Fruit fly (Drosophila melanogaster) whole organism, embryonic: ENCODE measurements around the gene esc.
A peak's percentile ranks its signal among the peaks of the same experiment; 100 is the strongest.

Experiments used
- Atf6 ChIP-seq: fragments of 200-800 bp; sonication (Bioruptor generic); IDR thresholded peaks from 2 replicates; pipeline ENCODE4 v1.3.6; 2022; ENCODE audit warnings: missing biosample characterization, missing genetic modification characterization
- Bgb ChIP-seq: fragments of 200-800 bp; sonication (Bioruptor generic); IDR thresholded peaks from 2 replicates; pipeline ENCODE4 v1.3.6; 2022; ENCODE audit warnings: missing biosample characterization, missing genetic modification characterization; ENCODE audit not compliant: partially characterized antibody
- CG10543 ChIP-seq: fragments of 200-800 bp; sonication (Bioruptor generic); optimal IDR thresholded peaks from 3 replicates; lab custom pipeline; 2017; ENCODE audit warnings: missing biosample characterization, mild to moderate bottlenecking, missing genetic modification characterization, moderate library complexity
- CG12071 ChIP-seq: fragments of 200-800 bp; sonication (Bioruptor generic); optimal IDR thresholded peaks from 3 replicates; lab custom pipeline; 2018; ENCODE audit warnings: missing biosample characterization, mild to moderate bottlenecking, missing genetic modification characterization
- CG12769 ChIP-seq: fragments of 200-800 bp; sonication (Bioruptor generic); optimal IDR thresholded peaks from 2 replicates; lab custom pipeline; 2019; ENCODE audit warnings: missing biosample characterization, mild to moderate bottlenecking, missing genetic modification characterization, moderate library complexity
- CG13287 ChIP-seq: fragments of 200-800 bp; sonication (Bioruptor generic); IDR thresholded peaks from 2 replicates; pipeline ENCODE4 v1.3.6; 2022; ENCODE audit warnings: missing biosample characterization, missing genetic modification characterization; ENCODE audit not compliant: partially characterized antibody
- CG13624 ChIP-seq: fragments of 200-800 bp; sonication (Bioruptor generic); optimal IDR thresholded peaks from 2 replicates; lab custom pipeline; 2016; ENCODE audit warnings: missing biosample characterization, missing genetic modification characterization
- CG13894 ChIP-seq: fragments of 200-800 bp; sonication (Bioruptor generic); optimal IDR thresholded peaks from 3 replicates; lab custom pipeline; 2018; ENCODE audit warnings: missing biosample characterization, mild to moderate bottlenecking, missing genetic modification characterization, moderate library complexity
- CG14014 ChIP-seq: fragments of 200-800 bp; sonication (Bioruptor generic); IDR thresholded peaks from 2 replicates; pipeline ENCODE4 v1.3.6; 2022; ENCODE audit warnings: missing biosample characterization, missing genetic modification characterization
- CG17359 ChIP-seq: fragments of 200-800 bp; sonication (Bioruptor generic); optimal IDR thresholded peaks from 3 replicates; lab custom pipeline; 2018; ENCODE audit warnings: missing biosample characterization, mild to moderate bottlenecking, missing genetic modification characterization, moderate library complexity
- CG2116 ChIP-seq: fragments of 200-800 bp; sonication (Bioruptor generic); optimal IDR thresholded peaks from 3 replicates; lab custom pipeline; 2018; ENCODE audit warnings: missing biosample characterization, mild to moderate bottlenecking, missing genetic modification characterization
- CG31224 ChIP-seq: fragments of 200-800 bp; sonication (Bioruptor generic); IDR thresholded peaks from 2 replicates; pipeline ENCODE4 v1.3.6; 2022; ENCODE audit warnings: missing biosample characterization, missing genetic modification characterization
- CG3163 ChIP-seq: fragments of 200-800 bp; sonication (Bioruptor generic); optimal IDR thresholded peaks from 3 replicates; lab custom pipeline; 2016; ENCODE audit warnings: missing biosample characterization, missing genetic modification characterization
- CG32532 ChIP-seq: fragments of 200-800 bp; sonication (Bioruptor generic); IDR thresholded peaks from 2 replicates; pipeline ENCODE4 v1.3.6; 2022; ENCODE audit warnings: missing biosample characterization, missing genetic modification characterization
- CG33213 ChIP-seq: fragments of 200-800 bp; sonication (Bioruptor generic); optimal IDR thresholded peaks from 3 replicates; lab custom pipeline; 2016; ENCODE audit warnings: missing biosample characterization, missing genetic modification characterization
- CG34224 ChIP-seq: fragments of 200-800 bp; sonication (Bioruptor generic); IDR thresholded peaks from 3 replicates; pipeline ENCODE4 v1.3.6; 2022; ENCODE audit warnings: missing biosample characterization, missing genetic modification characterization; ENCODE audit not compliant: partially characterized antibody
- CG8924 ChIP-seq: fragments of 200-800 bp; optimal IDR thresholded peaks from 3 replicates; lab custom pipeline; 2019; ENCODE audit warnings: missing biosample characterization, mild to moderate bottlenecking, missing genetic modification characterization, moderate library complexity
- Drgx ChIP-seq: fragments of 200-800 bp; sonication (Bioruptor generic); IDR thresholded peaks from 2 replicates; pipeline ENCODE4 v1.3.6; 2022; ENCODE audit warnings: missing biosample characterization, missing genetic modification characterization
- Ets97D ChIP-seq: fragments of 200-800 bp; sonication (Bioruptor generic); optimal IDR thresholded peaks from 3 replicates; lab custom pipeline; 2016; ENCODE audit warnings: missing biosample characterization, missing genetic modification characterization
- Fer1 ChIP-seq: fragments of 200-800 bp; sonication (Bioruptor generic); optimal IDR thresholded peaks from 2 replicates; lab custom pipeline; 2017; ENCODE audit warnings: missing biosample characterization, mild to moderate bottlenecking, missing genetic modification characterization
- Fer3 ChIP-seq: fragments of 200-800 bp; sonication (Bioruptor generic); optimal IDR thresholded peaks from 2 replicates; lab custom pipeline; 2018; ENCODE audit warnings: missing biosample characterization, mild to moderate bottlenecking, missing genetic modification characterization, moderate library complexity
- Gsc ChIP-seq: fragments of 200-800 bp; sonication (Bioruptor generic); IDR thresholded peaks from 2 replicates; pipeline ENCODE4 v1.3.6; 2022; ENCODE audit warnings: missing biosample characterization, missing genetic modification characterization
- H15 ChIP-seq: fragments of 200-800 bp; sonication (Bioruptor generic); IDR thresholded peaks from 3 replicates; pipeline ENCODE4 v1.3.6; 2022; ENCODE audit warnings: missing biosample characterization, missing genetic modification characterization
- HmgD ChIP-seq: fragments of 200-800 bp; sonication (Bioruptor generic); optimal IDR thresholded peaks from 3 replicates; lab custom pipeline; 2016; ENCODE audit warnings: missing biosample characterization, missing genetic modification characterization
- MBD-R2 ChIP-seq: fragments of 200-800 bp; sonication (Bioruptor generic); IDR thresholded peaks from 2 replicates; pipeline ENCODE4 v1.3.6; 2022; ENCODE audit warnings: missing biosample characterization, missing genetic modification characterization
- Mad ChIP-seq: fragments of 200-800 bp; sonication (Bioruptor generic); optimal IDR thresholded peaks from 2 replicates; lab custom pipeline; 2016; ENCODE audit warnings: missing biosample characterization, missing genetic modification characterization
- Nf-YB ChIP-seq: fragments of 200-800 bp; sonication (Bioruptor generic); optimal IDR thresholded peaks from 3 replicates; lab custom pipeline; 2019; ENCODE audit warnings: missing biosample characterization, mild to moderate bottlenecking, missing genetic modification characterization, moderate library complexity
- Side ChIP-seq: fragments of 200-800 bp; sonication (Bioruptor generic); optimal IDR thresholded peaks from 2 replicates; lab custom pipeline; 2016; ENCODE audit warnings: missing biosample characterization, missing genetic modification characterization
- abd-A ChIP-seq: fragments of 200-800 bp; sonication (Bioruptor generic); optimal IDR thresholded peaks from 3 replicates; lab custom pipeline; 2019; ENCODE audit warnings: missing biosample characterization, mild to moderate bottlenecking, missing genetic modification characterization, moderate library complexity
- ato ChIP-seq: fragments of 200-800 bp; sonication (Bioruptor generic); IDR thresholded peaks from 2 replicates; pipeline ENCODE4 v1.3.6; 2022; ENCODE audit warnings: missing biosample characterization, missing genetic modification characterization; ENCODE audit not compliant: partially characterized antibody
- bowl ChIP-seq: fragments of 200-800 bp; sonication (Bioruptor generic); IDR thresholded peaks from 2 replicates; pipeline ENCODE4 v1.3.6; 2022; ENCODE audit warnings: missing biosample characterization, missing genetic modification characterization
- bsh ChIP-seq, 2 experiments: fragments of 200-800 bp; sonication (Bioruptor generic); optimal IDR thresholded peaks; 2 replicates each; lab custom pipeline; 2017 to 2018; ENCODE audit warnings: mild to moderate bottlenecking in 2 of 2, missing biosample characterization in 2 of 2, missing genetic modification characterization in 2 of 2, moderate library complexity in 1 of 2
- btn ChIP-seq: fragments of 200-800 bp; sonication (Bioruptor generic); optimal IDR thresholded peaks from 2 replicates; lab custom pipeline; 2016; ENCODE audit warnings: missing biosample characterization, missing genetic modification characterization
- chm ChIP-seq: fragments of 200-800 bp; sonication (Bioruptor generic); IDR thresholded peaks from 2 replicates; pipeline ENCODE4 v1.3.6; 2022; ENCODE audit warnings: missing biosample characterization, missing genetic modification characterization
- emc ChIP-seq: fragments of 200-800 bp; sonication (Bioruptor generic); optimal IDR thresholded peaks from 2 replicates; lab custom pipeline; 2016; ENCODE audit warnings: missing biosample characterization, missing genetic modification characterization
- eve ChIP-seq, 2 experiments: fragments of >200 bp; optimal IDR thresholded peaks; 2 replicates each; lab custom pipeline; 2017; ENCODE audit warnings: missing biosample characterization in 2 of 2, missing genetic modification characterization in 2 of 2
- fru ChIP-seq: fragments of >200 bp; optimal IDR thresholded peaks from 2 replicates; lab custom pipeline; 2017
- ham ChIP-seq: fragments of 200-800 bp; sonication (Bioruptor generic); IDR thresholded peaks from 2 replicates; pipeline ENCODE4 v1.3.6; 2022; ENCODE audit warnings: missing biosample characterization, missing genetic modification characterization
- inv ChIP-seq: fragments of 200-800 bp; sonication (Bioruptor generic); IDR thresholded peaks from 2 replicates; pipeline ENCODE4 v1.3.6; 2022; ENCODE audit warnings: missing biosample characterization, missing genetic modification characterization; ENCODE audit not compliant: partially characterized antibody
- lov ChIP-seq, 2 experiments: fragments of 200-800 bp in 1 of 2; fragments of >200 bp in 1 of 2; sonication (Bioruptor generic) in 1 of 2; IDR thresholded peaks in 1 of 2; optimal IDR thresholded peaks in 1 of 2; 2 replicates in 1 of 2; 3 replicates in 1 of 2; pipeline versions ENCODE4 v1.3.6 to Lab custom; 2017 to 2022; ENCODE audit warnings: missing biosample characterization in 1 of 2, missing genetic modification characterization in 1 of 2
- pros ChIP-seq: fragments of 200-800 bp; sonication (Bioruptor generic); optimal IDR thresholded peaks from 3 replicates; lab custom pipeline; 2019; ENCODE audit warnings: missing biosample characterization, mild to moderate bottlenecking, missing genetic modification characterization, moderate library complexity
- sens ChIP-seq: fragments of 200-800 bp; sonication (Bioruptor generic); peaks from one replicate; lab custom pipeline; 2016; ENCODE audit warnings: missing biosample characterization, missing genetic modification characterization
- slp2 ChIP-seq: fragments of 200-800 bp; sonication (Bioruptor generic); optimal IDR thresholded peaks from 2 replicates; lab custom pipeline; 2016; ENCODE audit warnings: missing biosample characterization, missing genetic modification characterization
- so ChIP-seq: fragments of 200-800 bp; sonication (Bioruptor generic); IDR thresholded peaks from 3 replicates; pipeline ENCODE4 v1.3.6; 2022; ENCODE audit warnings: missing biosample characterization, missing genetic modification characterization
- tap ChIP-seq: fragments of 200-800 bp; optimal IDR thresholded peaks from 3 replicates; lab custom pipeline; 2019; ENCODE audit warnings: missing biosample characterization, mild to moderate bottlenecking, missing genetic modification characterization, moderate library complexity
- unpg ChIP-seq: fragments of 200-800 bp; sonication (Bioruptor generic); optimal IDR thresholded peaks from 3 replicates; lab custom pipeline; 2018; ENCODE audit warnings: missing biosample characterization, mild to moderate bottlenecking, missing genetic modification characterization, moderate library complexity
- usp ChIP-seq: fragments of >200 bp; optimal IDR thresholded peaks from 2 replicates; lab custom pipeline; 2017; ENCODE audit warnings: missing biosample characterization, missing genetic modification characterization
- z ChIP-seq: fragments of 200-800 bp; sonication (Bioruptor generic); IDR thresholded peaks from 3 replicates; pipeline ENCODE4 v1.3.6; 2022; ENCODE audit warnings: missing biosample characterization, missing genetic modification characterization
- zfh1 ChIP-seq: fragments of 200-800 bp; sonication (Bioruptor generic); IDR thresholded peaks from 3 replicates; pipeline ENCODE4 v1.3.6; 2022; ENCODE audit warnings: missing biosample characterization, missing genetic modification characterization

Gene esc

DNA sequence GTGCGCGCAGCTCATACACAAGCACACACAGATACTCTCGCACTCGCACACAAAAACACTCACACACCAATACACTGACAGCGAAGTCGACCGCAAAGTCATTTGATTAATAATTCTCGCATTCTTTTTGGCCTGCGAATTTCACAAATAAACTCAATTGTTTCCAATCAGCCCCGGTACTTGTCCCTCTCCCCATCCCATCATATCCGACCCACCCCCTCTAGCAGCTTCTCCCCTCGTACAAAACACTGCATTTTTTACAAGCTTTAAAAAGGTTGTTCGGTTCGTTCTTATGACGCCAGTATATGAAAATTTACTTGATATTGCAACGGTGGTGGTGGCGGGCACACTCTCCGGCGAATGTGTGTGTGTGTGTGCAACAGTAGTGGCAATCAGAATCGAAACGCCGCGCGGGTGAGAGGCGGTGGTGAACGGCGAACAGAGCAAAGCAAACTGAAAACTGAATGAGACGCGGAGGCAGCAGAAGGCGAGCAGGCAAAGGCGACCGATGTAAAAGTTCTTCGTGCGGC lies 21.4 kb downstream of the esc start (continued):
- TF ChIP-seq sens (peak; percentile 88), CG13287 (GFP tag; lab: Robert Waterston, UW) (0 out of 2 replicates have a peak, but pooled peaks have one; percentile 38), CG33213 (GFP tag; lab: Kevin White, UChicago) (no peak), Mad (GFP tag; lab: Kevin White, UChicago) (peak; percentile 2), HmgD (GFP tag; lab: Kevin White, UChicago) (peak; percentile 61), bsh (GFP tag; optimal IDR thresholded peaks at IDR 0.05; lab: Kevin White, UChicago) (peak in 1 of 2 experiments; percentile 18), Drgx (GFP tag; lab: Robert Waterston, UW) (peak; percentile 43; the same call in 1 of the 2 replicates), emc (GFP tag; lab: Kevin White, UChicago) (no peak), abd-A (tag; lab: Kevin White, UChicago) (peak; percentile 95), Ets97D (GFP tag; lab: Kevin White, UChicago) (peak; percentile 9), CG17359 (peak; percentile 20), H15 (GFP tag; lab: Robert Waterston, UW) (0 out of 3 replicates have a peak, but pooled peaks have one; percentile 12), chm (GFP tag; lab: Robert Waterston, UW) (peak; percentile 67; the same call in 1 of the 2 replicates), bowl (GFP tag; lab: Robert Waterston, UW) (no peak), so (GFP tag; lab: Robert Waterston, UW) (peak; percentile 65; the same call in 2 of the 3 replicates), ato (GFP tag; lab: Robert Waterston, UW) (peak; percentile 55; the same call in 1 of the 2 replicates), CG12769 (tag; lab: Kevin White, UChicago) (peak; percentile 88), pros (peak; percentile 93), slp2 (GFP tag; lab: Kevin White, UChicago) (no peak), Side (peak; percentile 34), ham (no peak), btn (GFP tag; lab: Kevin White, UChicago) (no peak), CG10543 (GFP tag; lab: Kevin White, UChicago) (peak; percentile 87), Fer3 (no peak), CG12071 (GFP tag; lab: Kevin White, UChicago) (peak; percentile 52), CG14014 (GFP tag; lab: Robert Waterston, UW) (peak; percentile 24; the same call in 1 of the 2 replicates), CG34224 (peak; percentile 24; the same call in 1 of the 3 replicates), Atf6 (GFP tag; lab: Robert Waterston, UW) (peak; percentile 37; the same call in 1 of the 2 replicates), eve (GFP tag; optimal IDR thresholded peaks at IDR 0.05; lab: Kevin White, UChicago) (no peak), CG13624 (GFP tag; lab: Kevin White, UChicago) (no peak), z (GFP tag; lab: Robert Waterston, UW) (0 out of 3 replicates have a peak, but pooled peaks have one; percentile 38), CG2116 (GFP tag; lab: Kevin White, UChicago) (peak; percentile 33), MBD-R2 (GFP tag; lab: Robert Waterston, UW) (peak; percentile 31; the same call in 1 of the 2 replicates), zfh1 (GFP tag; lab: Robert Waterston, UW) (peak; percentile 23; the same call in 1 of the 3 replicates), inv (GFP tag; lab: Robert Waterston, UW) (peak; percentile 23; the same call in 1 of the 2 replicates), lov (optimal IDR thresholded peaks at IDR 0.05; lab: Kevin White, UChicago) (no peak), lov (GFP tag; IDR thresholded peaks at IDR 0.05; lab: Robert Waterston, UW) (0 out of 3 replicates have a peak, but pooled peaks have one; percentile 50), CG13894 (tag; lab: Kevin White, UChicago) (peak; percentile 78), CG32532 (GFP tag; lab: Robert Waterston, UW) (peak; percentile 34; the same call in 1 of the 2 replicates), Fer1 (no peak), Bgb (GFP tag; lab: Robert Waterston, UW) (peak; percentile 72), unpg (GFP tag; lab: Kevin White, UChicago) (peak; percentile 2), fru (lab: Kevin White, UChicago) (no peak), CG31224 (peak; percentile 41; the same call in 1 of the 2 replicates), usp (GFP tag; lab: Kevin White, UChicago) (no peak), CG3163 (peak; percentile 28), Gsc (GFP tag; lab: Robert Waterston, UW) (no peak), Nf-YB (GFP tag; lab: Kevin White, UChicago) (peak; percentile 32), tap (tag; lab: Kevin White, UChicago) (peak; percentile 1), CG8924 (tag; lab: Kevin White, UChicago) (peak; percentile 14)
